Worm (Caenorhabditis elegans): ENCODE measurements around the gene nnt-1.

- TF ChIP-seq snpc-4 (GFP tag; optimal IDR thresholded peaks at IDR 0.05) (no peak), snpc-4 (tag; optimal IDR thresholded peaks at IDR 0.05) (no peak), K12H6.12 (tag; optimal IDR thresholded peaks at IDR 0.05) (no peak), pha-4 (tag; optimal IDR thresholded peaks at IDR 0.05) (no peak), him-1 (tag; optimal IDR thresholded peaks at IDR 0.05) (no peak), attf-5 (GFP tag; optimal IDR thresholded peaks at IDR 0.05) (no peak), bed-2 (GFP tag; IDR thresholded peaks at IDR 0.05) (no peak), lin-26 (GFP tag; IDR thresholded peaks at IDR 0.05) (no peak), cebp-1 (GFP tag; IDR thresholded peaks at IDR 0.05) (no peak), cebp-1 (tag; optimal IDR thresholded peaks at IDR 0.05) (no peak), B0035.1 (tag; optimal IDR thresholded peaks at IDR 0.05) (no peak), ztf-22 (GFP tag; optimal IDR thresholded peaks at IDR 0.05) (no peak), mes-4 (tag; optimal IDR thresholded peaks at IDR 0.05) (no peak), zim-3 (tag; optimal IDR thresholded peaks at IDR 0.05) (no peak)
Measured at ce11 chrX:6150449-6150848, 28.3 kb downstream of the nnt-1 start, which contains the start of gene tag-275.
